Worm (Caenorhabditis elegans) whole organism, L3 larva: Measurements from ENCODE around the gene R74.8.

Experiments used
- ama-1 ChIP-seq: fragments of 150-350 bp; optimal IDR thresholded peaks from 2 replicates; lab custom pipeline; 2018
- nhr-77 ChIP-seq: fragments of 150-350 bp; optimal IDR thresholded peaks from 2 replicates; lab custom pipeline; 2014; ENCODE audit warnings: missing biosample characterization, missing genetic modification characterization
- pqm-1 ChIP-seq: fragments of 150-350 bp; optimal IDR thresholded peaks from 2 replicates; lab custom pipeline; 2017; ENCODE audit warnings: missing biosample characterization, missing genetic modification characterization, inconsistent platforms
- tbx-2 ChIP-seq: sonication (generic microtip); optimal IDR thresholded peaks from 2 replicates; lab custom pipeline; 2016; ENCODE audit warnings: mild to moderate bottlenecking, missing genetic modification characterization, missing compliant biosample characterization
- unc-39 ChIP-seq: sonication (generic microtip); optimal IDR thresholded peaks from 4 replicates; lab custom pipeline; 2017; ENCODE audit warnings: missing biosample characterization, missing genetic modification characterization
- unc-62 ChIP-seq: fragments of 150-350 bp; sonication (generic microtip); optimal IDR thresholded peaks from 4 replicates; lab custom pipeline; 2014; ENCODE audit warnings: missing biosample characterization, missing genetic modification reagents, missing genetic modification characterization

ce11 chrIII:4209188-4209587 is 3.1 kb downstream of the R74.8 start, which contains the start of gene phlp-2:
- TF ChIP-seq unc-62 (GFP tag; lab: Kevin White, UChicago) (no peak), unc-39 (tag; lab: Kevin White, UChicago) (no peak), nhr-77 (tag; lab: Kevin White, UChicago) (no peak), tbx-2 (tag; lab: Kevin White, UChicago) (no peak), pqm-1 (tag; lab: Kevin White, UChicago) (no peak), ama-1 (no peak)
